Worm (Caenorhabditis elegans) whole organism, L4 larva: ENCODE results near the gene F58G11.4.

Source experiments
- D1046.2 ChIP-seq: fragments of 200-800 bp; sonication (Bioruptor generic); IDR thresholded peaks from 2 replicates; pipeline ENCODE4 v1.3.6; 2022; ENCODE audit warnings: missing genetic modification characterization, missing compliant biosample characterization
- F37D6.2 ChIP-seq: sonication (generic microtip); optimal IDR thresholded peaks from 2 replicates; lab custom pipeline; 2016; ENCODE audit warnings: mild to moderate bottlenecking, missing genetic modification characterization, missing compliant biosample characterization
- F44E2.7 ChIP-seq: fragments of 200-800 bp; sonication (Bioruptor generic); IDR thresholded peaks from 2 replicates; pipeline ENCODE4 v2.1.2; 2022; ENCODE audit warnings: missing genetic modification characterization, missing compliant biosample characterization
- R02D3.7 ChIP-seq: fragments of 150-350 bp; sonication (generic microtip); optimal IDR thresholded peaks from 3 replicates; lab custom pipeline; 2014; ENCODE audit warnings: missing biosample characterization, missing genetic modification characterization
- Y48G9A.11 ChIP-seq: fragments of 200-800 bp; sonication (Bioruptor generic); IDR thresholded peaks from 2 replicates; pipeline ENCODE4 v1.3.6; 2022; ENCODE audit warnings: missing genetic modification reagents, missing genetic modification characterization, missing compliant biosample characterization
- ZK337.2 ChIP-seq: fragments of 200-800 bp; sonication (Bioruptor generic); IDR thresholded peaks from 2 replicates; pipeline ENCODE4 v1.3.6; 2022; ENCODE audit warnings: missing genetic modification reagents, missing genetic modification characterization, missing compliant biosample characterization
- aha-1 ChIP-seq: fragments of 150-350 bp; peaks from one replicate; lab custom pipeline; 2014; ENCODE audit warnings: missing biosample characterization, missing genetic modification characterization
- arid-1 ChIP-seq: fragments of 200-800 bp; sonication (Bioruptor generic); conservative IDR thresholded peaks from 2 replicates; pipeline ENCODE4 v1.3.6; 2022; ENCODE audit warnings: missing genetic modification reagents, missing genetic modification characterization, missing compliant biosample characterization
- attf-4 ChIP-seq: sonication (generic microtip); optimal IDR thresholded peaks from 3 replicates; lab custom pipeline; 2017; ENCODE audit warnings: missing biosample characterization, missing genetic modification characterization
- ceh-20 ChIP-seq: fragments of 200-800 bp; sonication (Bioruptor generic); IDR thresholded peaks from 2 replicates; pipeline ENCODE4 v1.3.6; 2022; ENCODE audit warnings: missing genetic modification reagents, missing genetic modification characterization, missing compliant biosample characterization
- ceh-62 ChIP-seq: sonication (generic microtip); optimal IDR thresholded peaks from 2 replicates; lab custom pipeline; 2017; ENCODE audit warnings: missing biosample characterization, missing genetic modification characterization
- ceh-82 ChIP-seq: sonication (generic microtip); optimal IDR thresholded peaks from 2 replicates; lab custom pipeline; 2017; ENCODE audit warnings: missing biosample characterization, missing genetic modification characterization
- cey-2 ChIP-seq: sonication (generic microtip); optimal IDR thresholded peaks from 3 replicates; lab custom pipeline; 2017; ENCODE audit warnings: missing genetic modification characterization, mild to moderate bottlenecking, missing compliant biosample characterization, antibody characterized with exemption, borderline replicate concordance; ENCODE audit not compliant: insufficient read depth
- daf-12 ChIP-seq: fragments of 150-350 bp; optimal IDR thresholded peaks from 2 replicates; lab custom pipeline; 2014; ENCODE audit warnings: missing biosample characterization, missing genetic modification reagents, missing genetic modification characterization
- daf-19 ChIP-seq: fragments of 200-800 bp; sonication (Bioruptor generic); conservative IDR thresholded peaks from 2 replicates; pipeline ENCODE4 v1.3.6; 2022; ENCODE audit warnings: missing genetic modification characterization, missing compliant biosample characterization
- dpl-1 ChIP-seq: fragments of 150-350 bp; optimal IDR thresholded peaks from 2 replicates; lab custom pipeline; 2014; ENCODE audit warnings: missing biosample characterization, missing genetic modification reagents, missing genetic modification characterization
- duxl-1 ChIP-seq: sonication (generic microtip); optimal IDR thresholded peaks from 2 replicates; lab custom pipeline; 2016; ENCODE audit warnings: mild to moderate bottlenecking, missing genetic modification characterization, moderate library complexity, missing compliant biosample characterization; ENCODE audit not compliant: poor library complexity
- dve-1 ChIP-seq: sonication (generic microtip); optimal IDR thresholded peaks from 2 replicates; lab custom pipeline; 2017; ENCODE audit warnings: antibody characterized with exemption, mild to moderate bottlenecking, missing genetic modification characterization, missing compliant biosample characterization; ENCODE audit not compliant: insufficient read depth
- egl-43 ChIP-seq: fragments of 200-800 bp; sonication (Bioruptor generic); IDR thresholded peaks from 2 replicates; pipeline ENCODE4 v1.3.6; 2022; ENCODE audit warnings: missing genetic modification reagents, missing genetic modification characterization, missing compliant biosample characterization
- gei-8 ChIP-seq: fragments of 200-800 bp; sonication (Bioruptor generic); optimal IDR thresholded peaks from 2 replicates; lab custom pipeline; 2018; ENCODE audit warnings: mild to moderate bottlenecking, missing genetic modification characterization, missing compliant biosample characterization
- hif-1 ChIP-seq, 2 experiments: sonication (generic microtip); optimal IDR thresholded peaks; 2 replicates each; lab custom pipeline; 2016 to 2017; ENCODE audit warnings: missing compliant biosample characterization in 2 of 2, missing genetic modification characterization in 2 of 2, missing genetic modification reagents in 2 of 2, missing genotype in 2 of 2, mild to moderate bottlenecking in 1 of 2
- hmg-1.1 ChIP-seq: fragments of 200-800 bp; sonication (Bioruptor generic); IDR thresholded peaks from 2 replicates; pipeline ENCODE4 v1.3.6; 2022; ENCODE audit warnings: missing genetic modification reagents, missing genetic modification characterization, missing compliant biosample characterization
- jun-1 ChIP-seq: fragments of 150-350 bp; optimal IDR thresholded peaks from 2 replicates; lab custom pipeline; 2014; ENCODE audit warnings: missing biosample characterization, missing genetic modification reagents, missing genetic modification characterization
- lim-7 ChIP-seq: fragments of 200-800 bp; sonication (Bioruptor generic); IDR thresholded peaks from 2 replicates; pipeline ENCODE4 v1.3.6; 2022; ENCODE audit warnings: missing genetic modification characterization, missing compliant biosample characterization
- lin-13 ChIP-seq: fragments of 150-350 bp; optimal IDR thresholded peaks from 2 replicates; lab custom pipeline; 2014; ENCODE audit warnings: missing biosample characterization, missing genetic modification reagents, missing genetic modification characterization
- madf-9 ChIP-seq: fragments of 200-800 bp; sonication (Bioruptor generic); conservative IDR thresholded peaks from 2 replicates; pipeline ENCODE4 v1.3.6; 2022; ENCODE audit warnings: missing genetic modification reagents, missing genetic modification characterization, missing compliant biosample characterization
- mdt-29 ChIP-seq: fragments of 200-800 bp; sonication (Bioruptor generic); IDR thresholded peaks from 2 replicates; pipeline ENCODE4 v1.3.6; 2022; ENCODE audit warnings: missing genetic modification reagents, missing genetic modification characterization, missing compliant biosample characterization
- mes-2 ChIP-seq: sonication (generic microtip); optimal IDR thresholded peaks from 2 replicates; lab custom pipeline; 2016; ENCODE audit warnings: missing genotype, mild to moderate bottlenecking, missing genetic modification characterization, missing compliant biosample characterization; ENCODE audit not compliant: poor library complexity, severe bottlenecking
- mxl-2 ChIP-seq: fragments of 200-800 bp; sonication (Bioruptor generic); conservative IDR thresholded peaks from 2 replicates; pipeline ENCODE4 v1.3.6; 2022; ENCODE audit warnings: missing genetic modification reagents, missing genetic modification characterization, missing compliant biosample characterization
- nhr-10 ChIP-seq: fragments of 150-350 bp; optimal IDR thresholded peaks from 2 replicates; lab custom pipeline; 2014; ENCODE audit warnings: missing biosample characterization, missing genetic modification characterization
- nhr-11 ChIP-seq: fragments of 150-350 bp; optimal IDR thresholded peaks from 2 replicates; lab custom pipeline; 2014; ENCODE audit warnings: missing biosample characterization, missing genetic modification characterization
- nhr-237 ChIP-seq: sonication (generic microtip); optimal IDR thresholded peaks from 2 replicates; lab custom pipeline; 2017; ENCODE audit warnings: missing biosample characterization, missing genetic modification characterization
- nhr-25 ChIP-seq: sonication (generic microtip); optimal IDR thresholded peaks from 2 replicates; lab custom pipeline; 2017; ENCODE audit warnings: missing genetic modification characterization, mild to moderate bottlenecking, missing compliant biosample characterization, antibody characterized with exemption, moderate library complexity, borderline replicate concordance; ENCODE audit not compliant: insufficient read depth
- nhr-41 ChIP-seq: fragments of 200-800 bp; sonication (Bioruptor generic); IDR thresholded peaks from 2 replicates; pipeline ENCODE4 v1.3.6; 2022; ENCODE audit warnings: missing genetic modification reagents, missing genetic modification characterization, missing compliant biosample characterization
- nhr-48 ChIP-seq: sonication (generic microtip); optimal IDR thresholded peaks from 2 replicates; lab custom pipeline; 2016; ENCODE audit warnings: mild to moderate bottlenecking, missing genetic modification characterization, missing compliant biosample characterization
- nhr-6 ChIP-seq: fragments of 150-350 bp; optimal IDR thresholded peaks from 2 replicates; lab custom pipeline; 2014; ENCODE audit warnings: missing biosample characterization, missing genetic modification characterization
- nhr-76 ChIP-seq: fragments of 150-350 bp; optimal IDR thresholded peaks from 2 replicates; lab custom pipeline; 2014; ENCODE audit warnings: missing biosample characterization, missing genetic modification characterization
- pha-4 ChIP-seq, 2 experiments: fragments of 150-350 bp in 1 of 2; fragments of 200-800 bp in 1 of 2; sonication (Bioruptor generic) in 1 of 2; IDR thresholded peaks in 1 of 2; optimal IDR thresholded peaks in 1 of 2; 2 replicates each; pipeline versions ENCODE4 v1.3.6 to Lab custom; 2014 to 2022; ENCODE audit warnings: missing genetic modification characterization in 2 of 2, missing genetic modification reagents in 2 of 2, missing biosample characterization in 1 of 2, missing compliant biosample characterization in 1 of 2
- saeg-2 ChIP-seq: fragments of 200-800 bp; sonication (Bioruptor generic); IDR thresholded peaks from 2 replicates; pipeline ENCODE4 v1.3.6; 2022; ENCODE audit warnings: missing genetic modification reagents, missing genetic modification characterization, missing compliant biosample characterization
- sdz-12 ChIP-seq: fragments of 200-800 bp; sonication (Bioruptor generic); optimal IDR thresholded peaks from 2 replicates; lab custom pipeline; 2018; ENCODE audit warnings: mild to moderate bottlenecking, missing genetic modification characterization, missing compliant biosample characterization
- snpc-1.2 ChIP-seq: fragments of 200-800 bp; sonication (Bioruptor generic); IDR thresholded peaks from 2 replicates; pipeline ENCODE4 v1.3.6; 2022; ENCODE audit warnings: missing genetic modification reagents, missing genetic modification characterization, missing compliant biosample characterization
- unc-39 ChIP-seq: sonication (generic microtip); optimal IDR thresholded peaks from 2 replicates; lab custom pipeline; 2017; ENCODE audit warnings: missing biosample characterization, missing genetic modification characterization
- vab-7 ChIP-seq: fragments of 200-800 bp; sonication (Bioruptor generic); IDR thresholded peaks from 2 replicates; pipeline ENCODE4 v1.3.6; 2022; ENCODE audit warnings: missing genetic modification reagents, missing genetic modification characterization, missing compliant biosample characterization
- zag-1 ChIP-seq: fragments of 150-350 bp; optimal IDR thresholded peaks from 2 replicates; lab custom pipeline; 2014; ENCODE audit warnings: missing biosample characterization, missing genetic modification characterization
- zip-11 ChIP-seq: fragments of 200-800 bp; sonication (Bioruptor generic); IDR thresholded peaks from 2 replicates; pipeline ENCODE4 v1.3.6; 2022; ENCODE audit warnings: missing genetic modification characterization, missing compliant biosample characterization
- ztf-7 ChIP-seq: fragments of 150-350 bp; optimal IDR thresholded peaks from 2 replicates; lab custom pipeline; 2014; ENCODE audit warnings: missing biosample characterization, missing genetic modification characterization

The F58G11.4 gene

ce11 chrV:13657291-13657690, 15.1 kb upstream of the F58G11.4 start (continued):
- TF ChIP-seq F44E2.7 = no peak
- no peak for TF ChIP-seq D1046.2 (GFP tag; lab: Robert Waterston, UW)
- peak; percentile 41 for TF ChIP-seq cey-2 (tag; lab: Kevin White, UChicago)
- TF ChIP-seq nhr-6 (tag; lab: Kevin White, UChicago) = peak; percentile 1

DNA sequence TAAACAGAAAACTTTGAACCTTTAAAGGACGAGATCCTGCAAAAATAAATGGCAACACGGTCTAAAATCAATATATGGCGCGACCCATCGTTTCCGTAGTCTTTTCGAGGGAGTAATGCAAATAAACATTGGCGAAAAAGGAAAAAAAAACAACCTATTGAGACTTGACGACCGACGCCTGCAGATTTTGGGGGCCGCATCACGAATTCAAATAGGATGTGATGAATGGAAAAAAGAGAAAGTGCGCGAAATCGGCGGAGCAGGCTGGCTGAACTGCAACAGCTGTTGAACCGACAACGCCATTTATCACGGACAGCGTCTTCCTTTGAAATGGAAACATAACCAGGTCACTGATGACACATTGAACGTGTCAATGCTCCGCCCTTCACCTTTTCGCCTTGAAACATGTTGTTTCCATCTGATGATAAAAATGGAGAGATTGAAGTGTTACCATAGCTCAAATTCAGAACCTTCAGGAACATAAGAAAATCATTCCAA, 14.5 kb upstream of the F58G11.4 start:
- no peak for TF ChIP-seq zip-11 (GFP tag; lab: Robert Waterston, UW)
- TF ChIP-seq pha-4 (GFP tag; IDR thresholded peaks at IDR 0.05; lab: Robert Waterston, UW) = peak; percentile 23; the same call in 1 of the 2 replicates
- no peak for TF ChIP-seq pha-4 (tag; optimal IDR thresholded peaks at IDR 0.05; lab: Kevin White, UChicago)
- peak; percentile 17; the same call in 1 of the 2 replicates for TF ChIP-seq ceh-20
- TF ChIP-seq vab-7 = no peak

DNA sequence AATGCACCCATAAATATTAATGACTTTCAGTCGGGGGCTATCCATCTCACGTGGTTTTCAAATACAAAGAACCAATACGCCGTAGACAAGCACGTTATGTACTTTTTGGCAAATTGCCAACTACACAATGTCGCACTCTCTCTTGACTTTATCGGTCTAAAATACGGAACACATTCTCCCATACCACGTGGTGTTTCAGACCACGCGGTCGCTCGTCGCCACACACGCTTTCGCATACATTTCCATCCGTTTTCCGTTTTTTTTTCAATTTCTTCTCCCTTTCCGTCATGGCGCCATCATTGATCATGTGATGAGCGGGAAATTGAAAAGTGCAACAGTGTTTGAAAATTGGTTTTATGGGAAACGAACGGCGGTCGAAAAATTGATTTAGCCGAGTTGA, 13.8 kb upstream of the F58G11.4 start:
- TF ChIP-seq F44E2.7 (no peak), vab-7 (peak; percentile 63; the same call in 1 of the 2 replicates), arid-1 (GFP tag; lab: Robert Waterston, UW) (no peak), egl-43 (GFP tag; lab: Robert Waterston, UW) (no peak), R02D3.7 (tag; lab: Kevin White, UChicago) (no peak), zag-1 (tag; lab: Kevin White, UChicago) (no peak), dpl-1 (peak; percentile 63), mdt-29 (GFP tag; lab: Robert Waterston, UW) (peak; percentile 96), saeg-2 (GFP tag; lab: Robert Waterston, UW) (peak; percentile 93), Y48G9A.11 (no peak), ceh-62 (tag; lab: Kevin White, UChicago) (no peak), nhr-11 (tag; lab: Kevin White, UChicago) (peak; percentile 80), nhr-237 (tag; lab: Kevin White, UChicago) (no peak), nhr-6 (tag; lab: Kevin White, UChicago) (peak; percentile 75), aha-1 (tag; lab: Kevin White, UChicago) (peak; percentile 100), hmg-1.1 (GFP tag; lab: Robert Waterston, UW) (peak; percentile 76), ceh-20 (peak; percentile 92), daf-19 (GFP tag; lab: Robert Waterston, UW) (no peak), mxl-2 (GFP tag; lab: Robert Waterston, UW) (no peak; the same call in 1 of the 2 replicates), dve-1 (peak; percentile 95), daf-12 (tag; lab: Kevin White, UChicago) (no peak), nhr-76 (tag; lab: Kevin White, UChicago) (peak; percentile 52), snpc-1.2 (no peak), F37D6.2 (peak; percentile 32), madf-9 (peak; percentile 64), nhr-48 (tag; lab: Kevin White, UChicago) (peak; percentile 96), gei-8 (GFP tag; lab: Kevin White, UChicago) (peak; percentile 89), mes-2 (peak; percentile 62), ceh-82 (tag; lab: Kevin White, UChicago) (no peak), hif-1 (tag; optimal IDR thresholded peaks at IDR 0.05; lab: Kevin White, UChicago) (peak; percentile 67 to 82), nhr-25 (tag; lab: Kevin White, UChicago) (peak; percentile 21), sdz-12 (GFP tag; lab: Kevin White, UChicago) (peak; percentile 24), ZK337.2 (no peak), attf-4 (no peak), lim-7 (GFP tag; lab: Robert Waterston, UW) (no peak), nhr-41 (GFP tag; lab: Robert Waterston, UW) (no peak), jun-1 (tag; lab: Kevin White, UChicago) (peak; percentile 71), duxl-1 (tag; lab: Kevin White, UChicago) (peak; percentile 20), lin-13 (GFP tag; lab: Kevin White, UChicago) (no peak), ztf-7 (tag; lab: Kevin White, UChicago) (peak; percentile 59), nhr-10 (tag; lab: Kevin White, UChicago) (peak; percentile 52), unc-39 (no peak)
